Worm (Caenorhabditis elegans) whole organism, early embryonic: ENCODE data around the gene srv-28.

Source experiments
- F13C5.2 ChIP-seq: sonication (generic microtip); optimal IDR thresholded peaks from 2 replicates; lab custom pipeline; 2017; ENCODE audit warnings: mild to moderate bottlenecking, missing genetic modification characterization, inconsistent platforms, missing compliant biosample characterization
- aly-1 ChIP-seq: sonication (generic microtip); optimal IDR thresholded peaks from 2 replicates; lab custom pipeline; 2016; ENCODE audit warnings: missing genetic modification characterization, missing compliant biosample characterization
- ama-1 ChIP-seq: fragments of 150-350 bp; optimal IDR thresholded peaks from 2 replicates; lab custom pipeline; 2014
- hmbx-1 ChIP-seq: sonication (generic microtip); optimal IDR thresholded peaks from 2 replicates; lab custom pipeline; 2016; ENCODE audit warnings: mild to moderate bottlenecking, missing genetic modification characterization, missing compliant biosample characterization
- sea-1 ChIP-seq: fragments of 200-800 bp; sonication (Bioruptor generic); conservative IDR thresholded peaks from 2 replicates; pipeline ENCODE4 v1.3.6; 2022; ENCODE audit warnings: missing genetic modification characterization, missing compliant biosample characterization

- TF ChIP-seq sea-1 (GFP tag; lab: Robert Waterston, UW) (no peak), ama-1 (lab: Kevin White, UChicago) (no peak), aly-1 (tag; lab: Kevin White, UChicago) (no peak), hmbx-1 (tag; lab: Kevin White, UChicago) (no peak), F13C5.2 (tag; lab: Kevin White, UChicago) (no peak)
Observed at ce11 chrIV:6248486-6248885, 14.7 kb downstream of the srv-28 start, which contains the start of gene acox-3.
